Worm (Caenorhabditis elegans): ENCODE data around the gene rpt-6.

ce11 chrIII:12351301-12351700, 19.0 kb upstream of the rpt-6 start, which contains the start of the genes pph-4.1 and Y75B8A.31:
- 0 out of 2 replicates have a peak, but pooled peaks have one; percentile 13 for TF ChIP-seq scrt-1 (GFP tag; IDR thresholded peaks at IDR 0.05)
- no peak for TF ChIP-seq ama-1 (optimal IDR thresholded peaks at IDR 0.05)
- TF ChIP-seq flt-1 (GFP tag; IDR thresholded peaks at IDR 0.05), result peak; percentile 48; the same call in 1 of the 2 replicates
- peak; percentile 10 for TF ChIP-seq F13C5.2 (tag; optimal IDR thresholded peaks at IDR 0.05)
- peak; percentile 87 for TF ChIP-seq tbx-37 (GFP tag; conservative IDR thresholded peaks at IDR 0.05)
- TF ChIP-seq hmg-4 (GFP tag; optimal IDR thresholded peaks at IDR 0.05), result no peak
- TF ChIP-seq B0310.2 (tag; optimal IDR thresholded peaks at IDR 0.05), result no peak

Measured in whole organism, early embryonic.